Fruit fly (Drosophila melanogaster) whole organism, embryonic: ENCODE data around the gene CG14183.

Experiments used
- Ada2b ChIP-seq: fragments of 200-800 bp; sonication (Bioruptor generic); IDR thresholded peaks from 2 replicates; pipeline ENCODE4 v1.3.6; 2022; ENCODE audit warnings: missing biosample characterization, missing genetic modification characterization
- Blimp-1 ChIP-seq: fragments of 200-800 bp; sonication (Bioruptor generic); optimal IDR thresholded peaks from 3 replicates; lab custom pipeline; 2018; ENCODE audit warnings: missing biosample characterization, missing genetic modification characterization, mild to moderate bottlenecking, moderate library complexity, missing genetic modification reagents
- CG10321 ChIP-seq: fragments of 200-800 bp; sonication (Bioruptor generic); IDR thresholded peaks from 2 replicates; pipeline ENCODE4 v1.3.6; 2022; ENCODE audit warnings: missing biosample characterization, missing genetic modification characterization
- CG11093 ChIP-seq: fragments of 200-800 bp; sonication (Bioruptor generic); IDR thresholded peaks from 3 replicates; pipeline ENCODE4 v1.3.6; 2022; ENCODE audit warnings: missing biosample characterization, missing genetic modification characterization
- CG12769 ChIP-seq: fragments of 200-800 bp; sonication (Bioruptor generic); optimal IDR thresholded peaks from 2 replicates; lab custom pipeline; 2019; ENCODE audit warnings: missing biosample characterization, mild to moderate bottlenecking, missing genetic modification characterization, moderate library complexity
- CG15601 ChIP-seq: fragments of 200-800 bp; sonication (Bioruptor generic); optimal IDR thresholded peaks from 3 replicates; lab custom pipeline; 2019; ENCODE audit warnings: missing biosample characterization, mild to moderate bottlenecking, missing genetic modification characterization, moderate library complexity
- CG16815 ChIP-seq: fragments of 200-800 bp; sonication (Bioruptor generic); optimal IDR thresholded peaks from 3 replicates; lab custom pipeline; 2017; ENCODE audit warnings: missing biosample characterization, mild to moderate bottlenecking, missing genetic modification characterization
- CG17359 ChIP-seq: fragments of 200-800 bp; sonication (Bioruptor generic); optimal IDR thresholded peaks from 3 replicates; lab custom pipeline; 2018; ENCODE audit warnings: missing biosample characterization, mild to moderate bottlenecking, missing genetic modification characterization, moderate library complexity
- CG3407 ChIP-seq: fragments of 200-800 bp; sonication (Bioruptor generic); optimal IDR thresholded peaks from 2 replicates; lab custom pipeline; 2018; ENCODE audit warnings: missing biosample characterization, mild to moderate bottlenecking, missing genetic modification characterization
- CG34224 ChIP-seq: fragments of 200-800 bp; sonication (Bioruptor generic); IDR thresholded peaks from 3 replicates; pipeline ENCODE4 v1.3.6; 2022; ENCODE audit warnings: missing biosample characterization, missing genetic modification characterization; ENCODE audit not compliant: partially characterized antibody
- CG3995 ChIP-seq: fragments of 200-800 bp; sonication (Bioruptor generic); optimal IDR thresholded peaks from 3 replicates; lab custom pipeline; 2016; ENCODE audit warnings: missing biosample characterization, missing genetic modification characterization
- CG4404 ChIP-seq: fragments of 200-800 bp; sonication (Bioruptor generic); IDR thresholded peaks from 2 replicates; pipeline ENCODE4 v1.3.6; 2022; ENCODE audit warnings: missing biosample characterization, missing genetic modification characterization
- CG6689 ChIP-seq: fragments of 200-800 bp; sonication (Bioruptor generic); IDR thresholded peaks from 2 replicates; pipeline ENCODE4 v1.3.6; 2022; ENCODE audit warnings: missing biosample characterization, missing genetic modification characterization
- CG6765 ChIP-seq: fragments of 200-800 bp; sonication (Bioruptor generic); optimal IDR thresholded peaks from 3 replicates; lab custom pipeline; 2017; ENCODE audit warnings: missing biosample characterization, mild to moderate bottlenecking, missing genetic modification characterization
- CG6854 ChIP-seq: fragments of 200-800 bp; sonication (Bioruptor generic); optimal IDR thresholded peaks from 3 replicates; lab custom pipeline; 2017; ENCODE audit warnings: missing biosample characterization, mild to moderate bottlenecking, missing genetic modification characterization
- CG7357 ChIP-seq: fragments of 200-800 bp; sonication (Bioruptor generic); IDR thresholded peaks from 3 replicates; pipeline ENCODE4 v1.3.6; 2022; ENCODE audit warnings: missing biosample characterization, missing genetic modification characterization
- CG7786 ChIP-seq: fragments of 200-800 bp; sonication (Bioruptor generic); optimal IDR thresholded peaks from 2 replicates; lab custom pipeline; 2016; ENCODE audit warnings: missing biosample characterization, missing genetic modification characterization
- CG7928 ChIP-seq: fragments of 200-800 bp; sonication (Bioruptor generic); optimal IDR thresholded peaks from 2 replicates; lab custom pipeline; 2017; ENCODE audit warnings: missing biosample characterization, mild to moderate bottlenecking, missing genetic modification characterization
- CG8359 ChIP-seq: fragments of 200-800 bp; sonication (Bioruptor generic); optimal IDR thresholded peaks from 2 replicates; lab custom pipeline; 2017; ENCODE audit warnings: missing biosample characterization, mild to moderate bottlenecking, missing genetic modification characterization, borderline replicate concordance
- CG8388 ChIP-seq: fragments of 200-800 bp; sonication (Bioruptor generic); optimal IDR thresholded peaks from 2 replicates; lab custom pipeline; 2019; ENCODE audit warnings: missing biosample characterization, mild to moderate bottlenecking, missing genetic modification characterization, moderate library complexity
- CG8944 ChIP-seq: fragments of 200-800 bp; sonication (Bioruptor generic); optimal IDR thresholded peaks from 3 replicates; lab custom pipeline; 2016; ENCODE audit warnings: missing biosample characterization, missing genetic modification characterization
- D19B ChIP-seq: fragments of 200-800 bp; sonication (Bioruptor generic); optimal IDR thresholded peaks from 2 replicates; lab custom pipeline; 2017; ENCODE audit warnings: missing biosample characterization, mild to moderate bottlenecking, missing genetic modification characterization
- Doc2 ChIP-seq: fragments of 200-800 bp; sonication (Bioruptor generic); IDR thresholded peaks from 2 replicates; pipeline ENCODE4 v1.3.6; 2022; ENCODE audit warnings: missing biosample characterization, missing genetic modification characterization
- Mrtf ChIP-seq: fragments of 200-800 bp; sonication (Bioruptor generic); IDR thresholded peaks from 3 replicates; pipeline ENCODE4 v1.3.6; 2022; ENCODE audit warnings: missing biosample characterization, missing genetic modification characterization
- Oaz ChIP-seq: fragments of 200-800 bp; sonication (Bioruptor generic); IDR thresholded peaks from 2 replicates; pipeline ENCODE4 v1.3.6; 2022; ENCODE audit warnings: missing biosample characterization, missing genetic modification characterization
- Scr ChIP-seq: fragments of 200-800 bp; sonication (Bioruptor generic); IDR thresholded peaks from 2 replicates; pipeline ENCODE4 v1.3.6; 2022; ENCODE audit warnings: missing biosample characterization, missing genetic modification characterization; ENCODE audit not compliant: partially characterized antibody
- Spps ChIP-seq: fragments of 200-800 bp; sonication (Bioruptor generic); optimal IDR thresholded peaks from 2 replicates; lab custom pipeline; 2018; ENCODE audit warnings: missing biosample characterization, mild to moderate bottlenecking, missing genetic modification characterization
- Sry-β ChIP-seq: fragments of 200-800 bp; sonication (Bioruptor generic); optimal IDR thresholded peaks from 2 replicates; lab custom pipeline; 2018; ENCODE audit warnings: missing biosample characterization, mild to moderate bottlenecking, missing genetic modification characterization, moderate library complexity
- Vsx1 ChIP-seq: fragments of 200-800 bp; sonication (Bioruptor generic); optimal IDR thresholded peaks from 2 replicates; lab custom pipeline; 2017; ENCODE audit warnings: missing biosample characterization, mild to moderate bottlenecking, missing genetic modification characterization, missing genetic modification reagents
- Xbp1 ChIP-seq: fragments of 200-800 bp; sonication (Bioruptor generic); optimal IDR thresholded peaks from 3 replicates; lab custom pipeline; 2016; ENCODE audit warnings: missing biosample characterization, mild to moderate bottlenecking, missing genetic modification characterization
- bbx ChIP-seq: fragments of 200-800 bp; sonication (Bioruptor generic); IDR thresholded peaks from 2 replicates; pipeline ENCODE4 v1.3.6; 2022; ENCODE audit warnings: missing biosample characterization, missing genetic modification characterization; ENCODE audit not compliant: partially characterized antibody
- bigmax ChIP-seq: fragments of 200-800 bp; sonication (Bioruptor generic); optimal IDR thresholded peaks from 2 replicates; lab custom pipeline; 2018; ENCODE audit warnings: missing biosample characterization, mild to moderate bottlenecking, missing genetic modification characterization
- chif ChIP-seq, 2 experiments: fragments of 200-800 bp; sonication (Bioruptor generic); optimal IDR thresholded peaks; 3 replicates each; lab custom pipeline; 2016; ENCODE audit warnings: missing biosample characterization in 2 of 2, missing genetic modification characterization in 2 of 2
- chn ChIP-seq: fragments of 200-800 bp; sonication (Bioruptor generic); optimal IDR thresholded peaks from 2 replicates; lab custom pipeline; 2016; ENCODE audit warnings: missing biosample characterization, missing genetic modification characterization
- ci ChIP-seq: fragments of 200-800 bp; sonication (Bioruptor generic); IDR thresholded peaks from 3 replicates; pipeline ENCODE4 v1.3.6; 2022; ENCODE audit warnings: missing biosample characterization, missing genetic modification characterization
- eve ChIP-seq, 2 experiments: fragments of >200 bp; optimal IDR thresholded peaks; 2 replicates each; lab custom pipeline; 2017; ENCODE audit warnings: missing biosample characterization in 2 of 2, missing genetic modification characterization in 2 of 2
- exex ChIP-seq: fragments of 200-800 bp; sonication (Bioruptor generic); optimal IDR thresholded peaks from 4 replicates; lab custom pipeline; 2018; ENCODE audit warnings: missing biosample characterization, mild to moderate bottlenecking, missing genetic modification characterization, moderate library complexity
- hth ChIP-seq: fragments of >200 bp; optimal IDR thresholded peaks from 2 replicates; lab custom pipeline; 2017; ENCODE audit warnings: inconsistent platforms
- inv ChIP-seq: fragments of 200-800 bp; sonication (Bioruptor generic); IDR thresholded peaks from 2 replicates; pipeline ENCODE4 v1.3.6; 2022; ENCODE audit warnings: missing biosample characterization, missing genetic modification characterization; ENCODE audit not compliant: partially characterized antibody
- odd ChIP-seq: fragments of 200-800 bp; sonication (Bioruptor generic); optimal IDR thresholded peaks from 2 replicates; lab custom pipeline; 2017; ENCODE audit warnings: missing biosample characterization, mild to moderate bottlenecking, missing genetic modification characterization
- prd ChIP-seq, 3 experiments: fragments of >200 bp in 2 of 3; fragments of 200-800 bp in 1 of 3; sonication (Bioruptor generic) in 1 of 3; optimal IDR thresholded peaks in 2 of 3; IDR thresholded peaks in 1 of 3; 2 replicates in 2 of 3; 3 replicates in 1 of 3; pipeline versions ENCODE4 v1.3.6 to Lab custom; 2017 to 2022; ENCODE audit warnings: missing biosample characterization in 1 of 3, missing genetic modification characterization in 1 of 3
- salm ChIP-seq: fragments of 200-800 bp; sonication (Bioruptor generic); optimal IDR thresholded peaks from 2 replicates; lab custom pipeline; 2018; ENCODE audit warnings: missing biosample characterization, mild to moderate bottlenecking, missing genetic modification characterization
- sima ChIP-seq: fragments of 200-800 bp; sonication (Bioruptor generic); optimal IDR thresholded peaks from 2 replicates; lab custom pipeline; 2016; ENCODE audit warnings: missing biosample characterization, missing genetic modification characterization
- tgo ChIP-seq: fragments of 200-800 bp; sonication (Bioruptor generic); IDR thresholded peaks from 3 replicates; pipeline ENCODE4 v1.3.6; 2022; ENCODE audit warnings: missing biosample characterization, missing genetic modification characterization
- trh ChIP-seq: fragments of 200-800 bp; sonication (Bioruptor generic); optimal IDR thresholded peaks from 2 replicates; lab custom pipeline; 2016; ENCODE audit warnings: missing biosample characterization, missing genetic modification characterization
- tx ChIP-seq: fragments of 200-800 bp; sonication (Bioruptor generic); optimal IDR thresholded peaks from 2 replicates; lab custom pipeline; 2016; ENCODE audit warnings: missing biosample characterization, missing genetic modification characterization
- z ChIP-seq: fragments of 200-800 bp; sonication (Bioruptor generic); IDR thresholded peaks from 3 replicates; pipeline ENCODE4 v1.3.6; 2022; ENCODE audit warnings: missing biosample characterization, missing genetic modification characterization
- zfh1 ChIP-seq: fragments of 200-800 bp; sonication (Bioruptor generic); IDR thresholded peaks from 3 replicates; pipeline ENCODE4 v1.3.6; 2022; ENCODE audit warnings: missing biosample characterization, missing genetic modification characterization

CG14183 gene

dm6 chr3L:20002482-20003234 lies 25.0 kb downstream of the CG14183 start, which contains the start of gene CG7668 (continued):
- TF ChIP-seq CG6854 (GFP tag; lab: Kevin White, UChicago) (peak; percentile 83), CG8359 (GFP tag; lab: Kevin White, UChicago) (peak; percentile 67), Ada2b (GFP tag; lab: Robert Waterston, UW) (peak; percentile 93), ci (GFP tag; lab: Robert Waterston, UW) (peak; percentile 97; the same call in 2 of the 3 replicates), exex (tag; lab: Kevin White, UChicago) (peak; percentile 71), CG16815 (GFP tag; lab: Kevin White, UChicago) (peak; percentile 81), D19B (peak; percentile 99), CG11093 (GFP tag; lab: Robert Waterston, UW) (peak; percentile 73; the same call in 2 of the 3 replicates), Scr (GFP tag; lab: Robert Waterston, UW) (peak; percentile 9; the same call in 1 of the 2 replicates), CG3995 (peak; percentile 57), CG6689 (GFP tag; lab: Robert Waterston, UW) (peak; percentile 88), inv (GFP tag; lab: Robert Waterston, UW) (no peak), CG6765 (GFP tag; lab: Kevin White, UChicago) (peak; percentile 76), CG12769 (peak; percentile 89), Sry-β (GFP tag; lab: Kevin White, UChicago) (peak; percentile 40), Blimp-1 (GFP tag; lab: Kevin White, UChicago) (peak; percentile 83), CG4404 (GFP tag; lab: Robert Waterston, UW) (no peak; the same call in 1 of the 2 replicates), Xbp1 (GFP tag; lab: Kevin White, UChicago) (peak; percentile 91), CG7928 (peak; percentile 50), Oaz (GFP tag; lab: Robert Waterston, UW) (peak; percentile 84; the same call in 1 of the 2 replicates), odd (GFP tag; lab: Kevin White, UChicago) (peak; percentile 82), tx (peak; percentile 86), Vsx1 (GFP tag; lab: Kevin White, UChicago) (peak; percentile 81), bigmax (GFP tag; lab: Kevin White, UChicago) (no peak), hth (lab: Kevin White, UChicago) (no peak), CG7357 (GFP tag; lab: Robert Waterston, UW) (peak; percentile 72), sima (GFP tag; lab: Kevin White, UChicago) (peak; percentile 23), CG15601 (tag; lab: Kevin White, UChicago) (peak; percentile 85), z (GFP tag; lab: Robert Waterston, UW) (peak; percentile 55; the same call in 1 of the 3 replicates), CG8944 (GFP tag; lab: Kevin White, UChicago) (peak; percentile 87), CG7786 (peak; percentile 80), chn (GFP tag; lab: Kevin White, UChicago) (peak; percentile 90), CG10321 (GFP tag; lab: Robert Waterston, UW) (peak; percentile 43; the same call in 1 of the 2 replicates), Doc2 (no peak), CG3407 (GFP tag; lab: Kevin White, UChicago) (peak; percentile 76), salm (tag; lab: Kevin White, UChicago) (peak; percentile 89), bbx (GFP tag; lab: Robert Waterston, UW) (no peak), prd (optimal IDR thresholded peaks at IDR 0.05; lab: Kevin White, UChicago) (no peak), prd (GFP tag; IDR thresholded peaks at IDR 0.05; lab: Robert Waterston, UW) (peak; percentile 92), tgo (peak; percentile 87), eve (GFP tag; optimal IDR thresholded peaks at IDR 0.05; lab: Kevin White, UChicago) (peak in 1 of 2 experiments; percentile 69), CG8388 (GFP tag; lab: Kevin White, UChicago) (peak; percentile 93), trh (peak; percentile 82), chif (GFP tag; optimal IDR thresholded peaks at IDR 0.05; lab: Kevin White, UChicago) (peak; percentile 71 to 91), CG17359 (tag; lab: Kevin White, UChicago) (peak; percentile 93), Mrtf (GFP tag; lab: Robert Waterston, UW) (peak; percentile 83; the same call in 2 of the 3 replicates), Spps (tag; lab: Kevin White, UChicago) (peak; percentile 82), zfh1 (GFP tag; lab: Robert Waterston, UW) (peak; percentile 94), CG34224 (GFP tag; lab: Robert Waterston, UW) (peak; percentile 13; the same call in 1 of the 3 replicates)
